Fruit fly (Drosophila melanogaster) whole organism, embryonic: ENCODE data around the gene tst.

Source experiments
- Abd-B ChIP-seq: fragments of 200-800 bp; sonication (Bioruptor generic); optimal IDR thresholded peaks from 2 replicates; lab custom pipeline; 2018; ENCODE audit warnings: missing biosample characterization, mild to moderate bottlenecking, missing genetic modification characterization, moderate library complexity
- CG10979 ChIP-seq: fragments of 200-800 bp; sonication (Bioruptor generic); optimal IDR thresholded peaks from 2 replicates; lab custom pipeline; 2018; ENCODE audit warnings: missing biosample characterization, mild to moderate bottlenecking, missing genetic modification characterization, moderate library complexity
- CG11085 ChIP-seq: fragments of 200-800 bp; sonication (Bioruptor generic); IDR thresholded peaks from 2 replicates; pipeline ENCODE4 v1.3.6; 2022; ENCODE audit warnings: missing biosample characterization, missing genetic modification characterization
- CG11456 ChIP-seq: fragments of 200-800 bp; sonication (Bioruptor generic); IDR thresholded peaks from 3 replicates; pipeline ENCODE4 v1.3.6; 2022; ENCODE audit warnings: missing biosample characterization, missing genetic modification characterization
- CG12071 ChIP-seq: fragments of 200-800 bp; sonication (Bioruptor generic); optimal IDR thresholded peaks from 3 replicates; lab custom pipeline; 2018; ENCODE audit warnings: missing biosample characterization, mild to moderate bottlenecking, missing genetic modification characterization
- CG13123 ChIP-seq: fragments of 200-800 bp; sonication (Bioruptor generic); optimal IDR thresholded peaks from 2 replicates; lab custom pipeline; 2016; ENCODE audit warnings: missing biosample characterization, missing genetic modification characterization
- CG13624 ChIP-seq: fragments of 200-800 bp; sonication (Bioruptor generic); optimal IDR thresholded peaks from 2 replicates; lab custom pipeline; 2016; ENCODE audit warnings: missing biosample characterization, missing genetic modification characterization
- CG14860 ChIP-seq: fragments of 200-800 bp; sonication (Bioruptor generic); IDR thresholded peaks from 3 replicates; pipeline ENCODE4 v1.3.6; 2022; ENCODE audit warnings: missing biosample characterization, missing genetic modification characterization; ENCODE audit not compliant: partially characterized antibody
- CG17328 ChIP-seq: fragments of 200-800 bp; sonication (Bioruptor generic); IDR thresholded peaks from 2 replicates; pipeline ENCODE4 v1.3.6; 2022; ENCODE audit warnings: missing biosample characterization, missing genetic modification characterization
- CG17359 ChIP-seq: fragments of 200-800 bp; sonication (Bioruptor generic); optimal IDR thresholded peaks from 3 replicates; lab custom pipeline; 2018; ENCODE audit warnings: missing biosample characterization, mild to moderate bottlenecking, missing genetic modification characterization, moderate library complexity
- CG1792 ChIP-seq: fragments of 200-800 bp; sonication (Bioruptor generic); optimal IDR thresholded peaks from 2 replicates; lab custom pipeline; 2016; ENCODE audit warnings: missing biosample characterization, missing genetic modification characterization
- CG3065 ChIP-seq: fragments of 200-800 bp; sonication (Bioruptor generic); optimal IDR thresholded peaks from 2 replicates; lab custom pipeline; 2016; ENCODE audit warnings: missing biosample characterization, missing genetic modification characterization
- CG33213 ChIP-seq: fragments of 200-800 bp; sonication (Bioruptor generic); optimal IDR thresholded peaks from 3 replicates; lab custom pipeline; 2016; ENCODE audit warnings: missing biosample characterization, missing genetic modification characterization
- CG4282 ChIP-seq: fragments of 200-800 bp; sonication (Bioruptor generic); optimal IDR thresholded peaks from 2 replicates; lab custom pipeline; 2016; ENCODE audit warnings: missing biosample characterization, missing genetic modification characterization
- CG7357 ChIP-seq: fragments of 200-800 bp; sonication (Bioruptor generic); IDR thresholded peaks from 3 replicates; pipeline ENCODE4 v1.3.6; 2022; ENCODE audit warnings: missing biosample characterization, missing genetic modification characterization
- CG7745 ChIP-seq: fragments of 200-800 bp; sonication (Bioruptor generic); optimal IDR thresholded peaks from 2 replicates; lab custom pipeline; 2018; ENCODE audit warnings: missing biosample characterization, mild to moderate bottlenecking, missing genetic modification characterization, moderate library complexity
- CG8478 ChIP-seq: fragments of >200 bp; optimal IDR thresholded peaks from 2 replicates; lab custom pipeline; 2018
- CG9215 ChIP-seq: fragments of 200-800 bp; sonication (Bioruptor generic); IDR thresholded peaks from 2 replicates; pipeline ENCODE4 v1.3.6; 2022; ENCODE audit warnings: missing biosample characterization, missing genetic modification characterization
- CG9727 ChIP-seq: fragments of 200-800 bp; sonication (Bioruptor generic); optimal IDR thresholded peaks from 3 replicates; lab custom pipeline; 2017; ENCODE audit warnings: missing biosample characterization, mild to moderate bottlenecking, missing genetic modification characterization
- Deaf1 ChIP-seq: fragments of 200-800 bp; optimal IDR thresholded peaks from 3 replicates; lab custom pipeline; 2019; ENCODE audit warnings: missing biosample characterization, mild to moderate bottlenecking, missing genetic modification characterization, moderate library complexity
- Doc3 ChIP-seq: fragments of 200-800 bp; sonication (Bioruptor generic); IDR thresholded peaks from 3 replicates; pipeline ENCODE4 v1.3.6; 2022; ENCODE audit warnings: missing biosample characterization, missing genetic modification characterization; ENCODE audit not compliant: partially characterized antibody
- Drgx ChIP-seq: fragments of 200-800 bp; sonication (Bioruptor generic); IDR thresholded peaks from 2 replicates; pipeline ENCODE4 v1.3.6; 2022; ENCODE audit warnings: missing biosample characterization, missing genetic modification characterization
- Fer2 ChIP-seq: fragments of 200-800 bp; sonication (Bioruptor generic); optimal IDR thresholded peaks from 2 replicates; lab custom pipeline; 2018; ENCODE audit warnings: missing biosample characterization, mild to moderate bottlenecking, missing genetic modification characterization, moderate library complexity
- HLH3B ChIP-seq: fragments of 200-800 bp; sonication (Bioruptor generic); IDR thresholded peaks from 2 replicates; pipeline ENCODE4 v1.3.6; 2022; ENCODE audit warnings: missing biosample characterization, missing genetic modification characterization
- Nf-YB ChIP-seq: fragments of 200-800 bp; sonication (Bioruptor generic); optimal IDR thresholded peaks from 3 replicates; lab custom pipeline; 2019; ENCODE audit warnings: missing biosample characterization, mild to moderate bottlenecking, missing genetic modification characterization, moderate library complexity
- Taf1 ChIP-seq: fragments of 200-800 bp; sonication (Bioruptor generic); IDR thresholded peaks from 2 replicates; pipeline ENCODE4 v1.3.6; 2022; ENCODE audit warnings: missing biosample characterization, missing genetic modification characterization
- YL-1 ChIP-seq: fragments of 200-800 bp; sonication (Bioruptor generic); optimal IDR thresholded peaks from 3 replicates; lab custom pipeline; 2017; ENCODE audit warnings: missing biosample characterization, mild to moderate bottlenecking, missing genetic modification characterization
- bbx ChIP-seq: fragments of 200-800 bp; sonication (Bioruptor generic); IDR thresholded peaks from 2 replicates; pipeline ENCODE4 v1.3.6; 2022; ENCODE audit warnings: missing biosample characterization, missing genetic modification characterization; ENCODE audit not compliant: partially characterized antibody
- br ChIP-seq: fragments of >200 bp; optimal IDR thresholded peaks from 2 replicates; lab custom pipeline; 2017
- corto ChIP-seq: fragments of 200-800 bp; sonication (Bioruptor generic); optimal IDR thresholded peaks from 2 replicates; lab custom pipeline; 2016; ENCODE audit warnings: missing biosample characterization, mild to moderate bottlenecking, missing genetic modification characterization, moderate library complexity
- dimm ChIP-seq: fragments of 200-800 bp; sonication (Bioruptor generic); IDR thresholded peaks from 2 replicates; pipeline ENCODE4 v1.3.6; 2022; ENCODE audit warnings: missing biosample characterization, missing genetic modification characterization
- fd102C ChIP-seq: fragments of 200-800 bp; sonication (Bioruptor generic); optimal IDR thresholded peaks from 2 replicates; lab custom pipeline; 2018; ENCODE audit warnings: missing biosample characterization, mild to moderate bottlenecking, missing genetic modification characterization, moderate library complexity
- gcm2 ChIP-seq: fragments of 200-800 bp; sonication (Bioruptor generic); optimal IDR thresholded peaks from 2 replicates; lab custom pipeline; 2016; ENCODE audit warnings: missing biosample characterization, missing genetic modification characterization
- gt ChIP-seq: fragments of 200-800 bp; sonication (Bioruptor generic); IDR thresholded peaks from 2 replicates; pipeline ENCODE4 v1.3.6; 2022; ENCODE audit warnings: missing biosample characterization, missing genetic modification characterization
- kay ChIP-seq: fragments of 200-800 bp; sonication (Bioruptor generic); optimal IDR thresholded peaks from 2 replicates; lab custom pipeline; 2016; ENCODE audit warnings: missing biosample characterization, missing genetic modification characterization
- luna ChIP-seq: fragments of 200-800 bp; sonication (Bioruptor generic); optimal IDR thresholded peaks from 2 replicates; lab custom pipeline; 2016; ENCODE audit warnings: missing biosample characterization, missing genetic modification characterization
- mam ChIP-seq: fragments of 200-800 bp; sonication (Bioruptor generic); optimal IDR thresholded peaks from 3 replicates; lab custom pipeline; 2016; ENCODE audit warnings: missing biosample characterization, missing genetic modification characterization
- nom ChIP-seq: fragments of 200-800 bp; sonication (Bioruptor generic); optimal IDR thresholded peaks from 2 replicates; lab custom pipeline; 2017; ENCODE audit warnings: missing biosample characterization, missing genetic modification characterization, mild to moderate bottlenecking, moderate library complexity, missing genetic modification reagents
- pita ChIP-seq: fragments of 200-800 bp; sonication (Bioruptor generic); optimal IDR thresholded peaks from 2 replicates; lab custom pipeline; 2017; ENCODE audit warnings: missing biosample characterization, mild to moderate bottlenecking, missing genetic modification characterization
- prd ChIP-seq, 3 experiments: fragments of >200 bp in 2 of 3; fragments of 200-800 bp in 1 of 3; sonication (Bioruptor generic) in 1 of 3; optimal IDR thresholded peaks in 2 of 3; IDR thresholded peaks in 1 of 3; 2 replicates in 2 of 3; 3 replicates in 1 of 3; pipeline versions ENCODE4 v1.3.6 to Lab custom; 2017 to 2022; ENCODE audit warnings: missing biosample characterization in 1 of 3, missing genetic modification characterization in 1 of 3
- pzg ChIP-seq: fragments of 200-800 bp; sonication (Bioruptor generic); optimal IDR thresholded peaks from 3 replicates; lab custom pipeline; 2018; ENCODE audit warnings: missing biosample characterization, mild to moderate bottlenecking, missing genetic modification characterization, moderate library complexity
- repo ChIP-seq: fragments of 200-800 bp; sonication (Bioruptor generic); optimal IDR thresholded peaks from 2 replicates; lab custom pipeline; 2016; ENCODE audit warnings: missing biosample characterization, missing genetic modification characterization
- salm ChIP-seq: fragments of 200-800 bp; sonication (Bioruptor generic); optimal IDR thresholded peaks from 2 replicates; lab custom pipeline; 2018; ENCODE audit warnings: missing biosample characterization, mild to moderate bottlenecking, missing genetic modification characterization
- scrt ChIP-seq: fragments of 200-800 bp; sonication (Bioruptor generic); optimal IDR thresholded peaks from 2 replicates; lab custom pipeline; 2018; ENCODE audit warnings: missing biosample characterization, mild to moderate bottlenecking, missing genetic modification characterization, moderate library complexity
- slbo ChIP-seq: fragments of 200-800 bp; sonication (Bioruptor generic); IDR thresholded peaks from 2 replicates; pipeline ENCODE4 v1.3.6; 2022; ENCODE audit warnings: missing biosample characterization, missing genetic modification characterization
- ssp ChIP-seq: fragments of 200-800 bp; sonication (Bioruptor generic); IDR thresholded peaks from 2 replicates; pipeline ENCODE4 v1.3.6; 2022; ENCODE audit warnings: missing biosample characterization, missing genetic modification characterization
- stwl ChIP-seq: fragments of 200-800 bp; sonication (Bioruptor generic); optimal IDR thresholded peaks from 3 replicates; lab custom pipeline; 2018; ENCODE audit warnings: missing biosample characterization, mild to moderate bottlenecking, missing genetic modification characterization, moderate library complexity
- trh ChIP-seq: fragments of 200-800 bp; sonication (Bioruptor generic); optimal IDR thresholded peaks from 2 replicates; lab custom pipeline; 2016; ENCODE audit warnings: missing biosample characterization, missing genetic modification characterization
- vfl ChIP-seq: fragments of 200-800 bp; sonication (Bioruptor generic); optimal IDR thresholded peaks from 2 replicates; lab custom pipeline; 2016; ENCODE audit warnings: missing biosample characterization, missing genetic modification characterization
- wor ChIP-seq: fragments of 200-800 bp; sonication (Bioruptor generic); IDR thresholded peaks from 2 replicates; pipeline ENCODE4 v1.3.6; 2022; ENCODE audit warnings: missing biosample characterization, missing genetic modification characterization
- zen ChIP-seq: fragments of 200-800 bp; sonication (Bioruptor generic); optimal IDR thresholded peaks from 3 replicates; lab custom pipeline; 2018; ENCODE audit warnings: missing biosample characterization, mild to moderate bottlenecking, missing genetic modification characterization, moderate library complexity

The tst gene

dm6 chr3R:23767417-23767853 lies 5.2 kb downstream of the tst start, which contains the start of the genes CG10214 and CG10375 (continued):
- TF ChIP-seq CG17359 (tag; lab: Kevin White, UChicago), result peak; percentile 67
- TF ChIP-seq Abd-B (GFP tag; lab: Kevin White, UChicago), result peak; percentile 75
- TF ChIP-seq corto (GFP tag; lab: Kevin White, UChicago), result no peak
- TF ChIP-seq CG11456 (GFP tag; lab: Robert Waterston, UW), result no peak
- peak; percentile 47; the same call in 1 of the 2 replicates for TF ChIP-seq Drgx (GFP tag; lab: Robert Waterston, UW)
- no peak for TF ChIP-seq scrt (GFP tag; lab: Kevin White, UChicago)
- TF ChIP-seq nom (GFP tag; lab: Kevin White, UChicago), result peak; percentile 44
- TF ChIP-seq CG12071, result peak; percentile 11
- peak; percentile 57; the same call in 1 of the 2 replicates for TF ChIP-seq CG9215 (GFP tag; lab: Robert Waterston, UW)
- TF ChIP-seq Fer2 (tag; lab: Kevin White, UChicago), result peak; percentile 32
- TF ChIP-seq mam (GFP tag; lab: Kevin White, UChicago), result peak; percentile 87
- peak; percentile 69 for TF ChIP-seq vfl (GFP tag; lab: Kevin White, UChicago)
- peak; percentile 78 for TF ChIP-seq zen
- TF ChIP-seq bbx, result no peak
- TF ChIP-seq Doc3 (GFP tag; lab: Robert Waterston, UW), result 0 out of 3 replicates have a peak, but pooled peaks have one; percentile 27
- no peak for TF ChIP-seq CG7745 (tag; lab: Kevin White, UChicago)
- no peak for TF ChIP-seq gt
- TF ChIP-seq CG9727, result peak; percentile 66
- TF ChIP-seq ssp (GFP tag; lab: Robert Waterston, UW), result peak; percentile 51; the same call in 1 of the 2 replicates
- TF ChIP-seq CG11085 (GFP tag; lab: Robert Waterston, UW), result no peak
- TF ChIP-seq CG14860, result 0 out of 3 replicates have a peak, but pooled peaks have one; percentile 18
- peak; percentile 64 for TF ChIP-seq CG10979
- TF ChIP-seq repo, result peak; percentile 78
- peak; percentile 88 for TF ChIP-seq stwl (tag; lab: Kevin White, UChicago)
- TF ChIP-seq prd (optimal IDR thresholded peaks at IDR 0.05; lab: Kevin White, UChicago), result no peak
- peak; percentile 74 for TF ChIP-seq prd (GFP tag; IDR thresholded peaks at IDR 0.05; lab: Robert Waterston, UW)
- peak; percentile 53 for TF ChIP-seq CG13123 (GFP tag; lab: Kevin White, UChicago)
- peak; percentile 41 for TF ChIP-seq trh
- TF ChIP-seq pzg (GFP tag; lab: Kevin White, UChicago), result peak; percentile 91
- TF ChIP-seq CG7357 (GFP tag; lab: Robert Waterston, UW), result no peak; the same call in 2 of the 3 replicates
- peak; percentile 24 for TF ChIP-seq gcm2
- peak; percentile 67 for TF ChIP-seq CG17328 (GFP tag; lab: Robert Waterston, UW)
- TF ChIP-seq Deaf1, result no peak
- no peak for TF ChIP-seq dimm (GFP tag; lab: Robert Waterston, UW)
- TF ChIP-seq fd102C, result peak; percentile 15
- peak; percentile 18 for TF ChIP-seq luna (GFP tag; lab: Kevin White, UChicago)
- peak; percentile 79 for TF ChIP-seq CG1792
- TF ChIP-seq CG8478, result no peak
- peak; percentile 44 for TF ChIP-seq Nf-YB
- TF ChIP-seq salm (tag; lab: Kevin White, UChicago), result peak; percentile 41
- TF ChIP-seq CG4282 (GFP tag; lab: Kevin White, UChicago), result peak; percentile 63
- TF ChIP-seq wor (GFP tag; lab: Robert Waterston, UW), result peak; percentile 44; the same call in 1 of the 2 replicates
- TF ChIP-seq CG33213 (GFP tag; lab: Kevin White, UChicago), result peak; percentile 87
- peak; percentile 89 for TF ChIP-seq CG13624 (GFP tag; lab: Kevin White, UChicago)
- TF ChIP-seq pita (GFP tag; lab: Kevin White, UChicago), result no peak
- TF ChIP-seq kay (GFP tag; lab: Kevin White, UChicago), result peak; percentile 47
- TF ChIP-seq Taf1 (GFP tag; lab: Robert Waterston, UW), result peak; percentile 47
- peak; percentile 94 for TF ChIP-seq YL-1 (GFP tag; lab: Kevin White, UChicago)
- no peak for TF ChIP-seq br (lab: Kevin White, UChicago)
- TF ChIP-seq HLH3B (GFP tag; lab: Robert Waterston, UW), result peak; percentile 44; the same call in 1 of the 2 replicates
- TF ChIP-seq CG3065 (GFP tag; lab: Kevin White, UChicago), result peak; percentile 54
- TF ChIP-seq slbo (GFP tag; lab: Robert Waterston, UW), result peak; percentile 84
